Fruit fly (Drosophila melanogaster) whole organism, embryonic: Measurements from ENCODE around the gene Exn.

Source experiments
- CG15011 ChIP-seq: fragments of 200-800 bp; sonication (Bioruptor generic); optimal IDR thresholded peaks from 3 replicates; lab custom pipeline; 2018; ENCODE audit warnings: missing biosample characterization, mild to moderate bottlenecking, missing genetic modification characterization
- CG2889 ChIP-seq: fragments of 200-800 bp; sonication (Bioruptor generic); IDR thresholded peaks from 3 replicates; pipeline ENCODE4 v1.3.6; 2022; ENCODE audit warnings: missing biosample characterization, missing genetic modification characterization
- CG31365 ChIP-seq: fragments of 200-800 bp; sonication (Bioruptor generic); optimal IDR thresholded peaks from 2 replicates; lab custom pipeline; 2018; ENCODE audit warnings: missing biosample characterization, mild to moderate bottlenecking, missing genetic modification characterization
- CG4854 ChIP-seq: fragments of 200-800 bp; sonication (Bioruptor generic); optimal IDR thresholded peaks from 2 replicates; lab custom pipeline; 2016; ENCODE audit warnings: missing biosample characterization, missing genetic modification characterization, inconsistent platforms
- CG7928 ChIP-seq: fragments of 200-800 bp; sonication (Bioruptor generic); optimal IDR thresholded peaks from 2 replicates; lab custom pipeline; 2017; ENCODE audit warnings: missing biosample characterization, mild to moderate bottlenecking, missing genetic modification characterization
- D19B ChIP-seq: fragments of 200-800 bp; sonication (Bioruptor generic); optimal IDR thresholded peaks from 2 replicates; lab custom pipeline; 2017; ENCODE audit warnings: missing biosample characterization, mild to moderate bottlenecking, missing genetic modification characterization
- Gsc ChIP-seq: fragments of 200-800 bp; sonication (Bioruptor generic); IDR thresholded peaks from 2 replicates; pipeline ENCODE4 v1.3.6; 2022; ENCODE audit warnings: missing biosample characterization, missing genetic modification characterization
- HLH4C ChIP-seq: fragments of 200-800 bp; sonication (Bioruptor generic); IDR thresholded peaks from 3 replicates; pipeline ENCODE4 v1.3.6; 2022; ENCODE audit warnings: missing biosample characterization, missing genetic modification characterization; ENCODE audit not compliant: partially characterized antibody
- Sox102F ChIP-seq: fragments of 200-800 bp; sonication (Bioruptor generic); optimal IDR thresholded peaks from 2 replicates; lab custom pipeline; 2018; ENCODE audit warnings: missing biosample characterization, mild to moderate bottlenecking, missing genetic modification characterization, moderate library complexity
- nom ChIP-seq: fragments of 200-800 bp; sonication (Bioruptor generic); optimal IDR thresholded peaks from 2 replicates; lab custom pipeline; 2017; ENCODE audit warnings: missing biosample characterization, missing genetic modification characterization, mild to moderate bottlenecking, moderate library complexity, missing genetic modification reagents
- pfk ChIP-seq: fragments of 200-800 bp; sonication (Bioruptor generic); optimal IDR thresholded peaks from 2 replicates; lab custom pipeline; 2018; ENCODE audit warnings: missing biosample characterization, mild to moderate bottlenecking, missing genetic modification characterization, moderate library complexity
- so ChIP-seq: fragments of 200-800 bp; sonication (Bioruptor generic); IDR thresholded peaks from 3 replicates; pipeline ENCODE4 v1.3.6; 2022; ENCODE audit warnings: missing biosample characterization, missing genetic modification characterization
- unc-4 ChIP-seq: fragments of 200-800 bp; sonication (Bioruptor generic); IDR thresholded peaks from 2 replicates; pipeline ENCODE4 v1.3.6; 2022; ENCODE audit warnings: missing biosample characterization, missing genetic modification characterization; ENCODE audit not compliant: partially characterized antibody

dm6 chr3L:16938852-16939251 is 31.0 kb upstream of the Exn start, which contains the start of gene CG13022:
- TF ChIP-seq pfk (GFP tag; lab: Kevin White, UChicago) (no peak), Gsc (GFP tag; lab: Robert Waterston, UW) (no peak), D19B (no peak), CG4854 (GFP tag; lab: Kevin White, UChicago) (no peak), CG2889 (no peak), HLH4C (GFP tag; lab: Robert Waterston, UW) (no peak), CG31365 (tag; lab: Kevin White, UChicago) (no peak), nom (GFP tag; lab: Kevin White, UChicago) (no peak), Sox102F (GFP tag; lab: Kevin White, UChicago) (no peak), unc-4 (GFP tag; lab: Robert Waterston, UW) (no peak), CG15011 (GFP tag; lab: Kevin White, UChicago) (no peak), CG7928 (GFP tag; lab: Kevin White, UChicago) (no peak), so (GFP tag; lab: Robert Waterston, UW) (no peak)
